Fruit fly (Drosophila melanogaster) whole organism, wandering third instar larva: ENCODE measurements around the gene CG15475.

ENCODE experiments used
- Abd-B ChIP-seq: fragments of >200 bp; optimal IDR thresholded peaks from 2 replicates; lab custom pipeline; 2017; ENCODE audit warnings: missing biosample characterization, missing genetic modification characterization
- CG32264 ChIP-seq: fragments of 200-800 bp; sonication (Bioruptor generic); optimal IDR thresholded peaks from 2 replicates; lab custom pipeline; 2016; ENCODE audit warnings: missing biosample characterization, missing genetic modification characterization
- CG9705 ChIP-seq: fragments of 200-800 bp; sonication (Bioruptor generic); optimal IDR thresholded peaks from 2 replicates; lab custom pipeline; 2018; ENCODE audit warnings: missing biosample characterization, mild to moderate bottlenecking, missing genetic modification characterization
- CrebA ChIP-seq: fragments of 200-800 bp; sonication (Bioruptor generic); optimal IDR thresholded peaks from 2 replicates; lab custom pipeline; 2016; ENCODE audit warnings: missing biosample characterization, mild to moderate bottlenecking, missing genetic modification characterization, borderline replicate concordance
- Dfd ChIP-seq: fragments of >200 bp; optimal IDR thresholded peaks from 2 replicates; lab custom pipeline; 2017; ENCODE audit warnings: missing biosample characterization, missing genetic modification characterization
- Dif ChIP-seq: fragments of 200-275, 200-300 bp; sonication (Bioruptor generic); optimal IDR thresholded peaks from 2 replicates; lab custom pipeline; 2018; ENCODE audit warnings: missing biosample characterization, missing genetic modification characterization; ENCODE audit not compliant: partially characterized antibody
- HLH106 ChIP-seq: fragments of 200-800 bp; optimal IDR thresholded peaks from 3 replicates; lab custom pipeline; 2019; ENCODE audit warnings: missing biosample characterization, mild to moderate bottlenecking, missing genetic modification characterization, moderate library complexity
- Hnf4 ChIP-seq: fragments of 200-800 bp; sonication (Bioruptor generic); optimal IDR thresholded peaks from 2 replicates; lab custom pipeline; 2016; ENCODE audit warnings: missing biosample characterization, mild to moderate bottlenecking, missing genetic modification characterization
- Hr78 ChIP-seq: fragments of >200 bp; optimal IDR thresholded peaks from 2 replicates; lab custom pipeline; 2017; ENCODE audit warnings: missing biosample characterization, missing genetic modification characterization
- Hr83 ChIP-seq: fragments of 200-300 bp; sonication (Bioruptor generic); optimal IDR thresholded peaks from 2 replicates; lab custom pipeline; 2016; ENCODE audit warnings: missing biosample characterization, mild to moderate bottlenecking, missing genetic modification characterization, moderate library complexity; ENCODE audit not compliant: poor library complexity, severe bottlenecking
- Jra ChIP-seq: sonication (Bioruptor generic); optimal IDR thresholded peaks from 2 replicates; lab custom pipeline; 2016; ENCODE audit warnings: missing biosample characterization, missing genetic modification characterization
- Mio ChIP-seq: sonication (Bioruptor generic); optimal IDR thresholded peaks from 2 replicates; lab custom pipeline; 2016; ENCODE audit warnings: missing biosample characterization, missing genetic modification characterization
- Myc ChIP-seq: fragments of >200 bp; optimal IDR thresholded peaks from 2 replicates; lab custom pipeline; 2017
- N ChIP-seq: fragments of >200 bp; optimal IDR thresholded peaks from 2 replicates; lab custom pipeline; 2018; ENCODE audit warnings: missing biosample characterization, missing external identifiers, missing genetic modification characterization
- Rel ChIP-seq, 2 experiments: fragments of 200-800 bp; sonication (Bioruptor generic) in 1 of 2; optimal IDR thresholded peaks; 2 replicates in 1 of 2; 3 replicates in 1 of 2; lab custom pipeline; 2016 to 2019; ENCODE audit warnings: mild to moderate bottlenecking in 2 of 2, missing biosample characterization in 2 of 2, missing genetic modification characterization in 2 of 2, moderate library complexity in 1 of 2
- Vsx2 ChIP-seq: fragments of 200-300, 225-300 bp; sonication (Bioruptor generic); optimal IDR thresholded peaks from 2 replicates; lab custom pipeline; 2018; ENCODE audit warnings: missing biosample characterization, missing genetic modification characterization; ENCODE audit not compliant: partially characterized antibody
- br ChIP-seq: fragments of 200-800 bp; sonication (Bioruptor generic); optimal IDR thresholded peaks from 2 replicates; lab custom pipeline; 2016; ENCODE audit warnings: missing biosample characterization, missing genetic modification characterization
- brk ChIP-seq: fragments of 200-800 bp; sonication (Bioruptor generic); optimal IDR thresholded peaks from 2 replicates; lab custom pipeline; 2016; ENCODE audit warnings: missing biosample characterization, mild to moderate bottlenecking, missing genetic modification characterization
- dmrt93B ChIP-seq: fragments of 200-800 bp; sonication (Bioruptor generic); optimal IDR thresholded peaks from 2 replicates; lab custom pipeline; 2018; ENCODE audit warnings: missing biosample characterization, mild to moderate bottlenecking, missing genetic modification characterization
- dsf ChIP-seq: sonication (Bioruptor generic); optimal IDR thresholded peaks from 2 replicates; lab custom pipeline; 2016; ENCODE audit warnings: missing biosample characterization, missing genetic modification characterization, borderline replicate concordance
- ey ChIP-seq: fragments of 200-800 bp; sonication (Bioruptor generic); optimal IDR thresholded peaks from 2 replicates; lab custom pipeline; 2016; ENCODE audit warnings: missing biosample characterization, missing genetic modification characterization
- foxo ChIP-seq, 2 experiments: fragments of 200-800 bp; sonication (Bioruptor generic); optimal IDR thresholded peaks; 2 replicates in 1 of 2; 3 replicates in 1 of 2; lab custom pipeline; 2016 to 2017; ENCODE audit warnings: missing biosample characterization in 2 of 2, missing genetic modification characterization in 2 of 2
- fru ChIP-seq: fragments of 200-800 bp; sonication (Bioruptor generic); optimal IDR thresholded peaks from 3 replicates; lab custom pipeline; 2016; ENCODE audit warnings: missing biosample characterization, mild to moderate bottlenecking, missing genetic modification characterization
- jim ChIP-seq: fragments of 175-275, 200-325 bp; sonication (Bioruptor generic); optimal IDR thresholded peaks from 2 replicates; lab custom pipeline; 2016; ENCODE audit warnings: missing biosample characterization, mild to moderate bottlenecking, missing genetic modification characterization
- lola ChIP-seq: fragments of >200 bp; optimal IDR thresholded peaks from 2 replicates; lab custom pipeline; 2017; ENCODE audit warnings: missing biosample characterization, missing genetic modification characterization
- pan ChIP-seq: fragments of >200 bp; optimal IDR thresholded peaks from 2 replicates; lab custom pipeline; 2017
- psq ChIP-seq: fragments of 200-800 bp; sonication (Bioruptor generic); optimal IDR thresholded peaks from 3 replicates; lab custom pipeline; 2017; ENCODE audit warnings: missing biosample characterization, mild to moderate bottlenecking, missing genetic modification characterization, moderate library complexity
- rgr ChIP-seq: fragments of 200-800 bp; sonication (Bioruptor generic); optimal IDR thresholded peaks from 3 replicates; lab custom pipeline; 2016; ENCODE audit warnings: missing biosample characterization, mild to moderate bottlenecking, missing genetic modification characterization
- sv ChIP-seq: fragments of 200-800 bp; sonication (Bioruptor generic); optimal IDR thresholded peaks from 3 replicates; lab custom pipeline; 2016; ENCODE audit warnings: missing biosample characterization, missing genetic modification characterization
- tai ChIP-seq: sonication (Bioruptor generic); optimal IDR thresholded peaks from 2 replicates; lab custom pipeline; 2016; ENCODE audit warnings: missing biosample characterization, missing genetic modification characterization

Gene CG15475

dm6 chr2L:20614222-20614621, at the start of gene CG15475:
Gene CG15475 (plus strand): TSS chr2L:20614522.
- TF ChIP-seq dmrt93B (GFP tag; lab: Kevin White, UChicago) (no peak), Jra (no peak), Myc (lab: Kevin White, UChicago) (no peak), Abd-B (no peak), brk (GFP tag; lab: Kevin White, UChicago) (no peak), lola (no peak), Vsx2 (GFP tag; lab: Kevin White, UChicago) (no peak), ey (GFP tag; lab: Kevin White, UChicago) (no peak), dsf (GFP tag; lab: Kevin White, UChicago) (no peak), Mio (no peak), Hnf4 (GFP tag; lab: Kevin White, UChicago) (no peak), Dfd (GFP tag; lab: Kevin White, UChicago) (no peak), N (no peak), psq (GFP tag; lab: Kevin White, UChicago) (no peak), Hr83 (GFP tag; lab: Kevin White, UChicago) (no peak), CG9705 (GFP tag; lab: Kevin White, UChicago) (no peak)
- TF ChIP-seq, all 38 proteins: peak for 0

- TF ChIP-seq jim (GFP tag; lab: Kevin White, UChicago) (no peak), rgr (GFP tag; lab: Kevin White, UChicago) (no peak), dmrt93B (GFP tag; lab: Kevin White, UChicago) (no peak)
- TF ChIP-seq, all 38 proteins: peak for 0
Observed at dm6 chr2L:20575939-20576338, 38.4 kb upstream of the CG15475 start.

- TF ChIP-seq sv (GFP tag; lab: Kevin White, UChicago), result no peak
- TF ChIP-seq CrebA (GFP tag; lab: Kevin White, UChicago), result no peak
- no peak for TF ChIP-seq rgr (GFP tag; lab: Kevin White, UChicago)
- no peak for TF ChIP-seq tai (GFP tag; lab: Kevin White, UChicago)
- TF ChIP-seq Dif, result no peak
- TF ChIP-seq CG9705 (GFP tag; lab: Kevin White, UChicago), result no peak
- TF ChIP-seq Abd-B, result no peak
- no peak for TF ChIP-seq foxo (GFP tag; optimal IDR thresholded peaks at IDR 0.05; lab: Kevin White, UChicago)
- no peak for TF ChIP-seq CG32264 (GFP tag; lab: Kevin White, UChicago)
- TF ChIP-seq fru, result no peak
- TF ChIP-seq ey (GFP tag; lab: Kevin White, UChicago), result no peak
- TF ChIP-seq dmrt93B (GFP tag; lab: Kevin White, UChicago), result no peak
- TF ChIP-seq Hr78 (GFP tag; lab: Kevin White, UChicago), result no peak
- TF ChIP-seq Rel (GFP tag; optimal IDR thresholded peaks at IDR 0.05; lab: Kevin White, UChicago), result no peak
- TF ChIP-seq Rel (tag; optimal IDR thresholded peaks at IDR 0.05; lab: Kevin White, UChicago), result no peak
- TF ChIP-seq psq (GFP tag; lab: Kevin White, UChicago), result no peak
- no peak for TF ChIP-seq Mio
- no peak for TF ChIP-seq Hr83 (GFP tag; lab: Kevin White, UChicago)
- no peak for TF ChIP-seq Jra
- no peak for TF ChIP-seq pan (lab: Kevin White, UChicago)
- no peak for TF ChIP-seq jim (GFP tag; lab: Kevin White, UChicago)
Observed at dm6 chr2L:20597744-20598143, 16.6 kb upstream of the CG15475 start.

dm6 chr2L:20601282-20601681, 13.0 kb upstream of the CG15475 start:
- TF ChIP-seq Dfd (GFP tag; lab: Kevin White, UChicago) (no peak), rgr (GFP tag; lab: Kevin White, UChicago) (no peak), br (GFP tag; lab: Kevin White, UChicago) (no peak), lola (no peak), Jra (no peak), HLH106 (tag; lab: Kevin White, UChicago) (no peak), psq (GFP tag; lab: Kevin White, UChicago) (no peak), CG32264 (GFP tag; lab: Kevin White, UChicago) (no peak), Hr83 (GFP tag; lab: Kevin White, UChicago) (no peak), Rel (GFP tag; optimal IDR thresholded peaks at IDR 0.05; lab: Kevin White, UChicago) (no peak), Rel (tag; optimal IDR thresholded peaks at IDR 0.05; lab: Kevin White, UChicago) (no peak), dsf (GFP tag; lab: Kevin White, UChicago) (no peak)
- TF ChIP-seq, all 38 proteins: peak for 0

dm6 chr2L:20604096-20604495, 10.2 kb upstream of the CG15475 start, which contains the start of gene CG31677:
Gene CG31677 (minus strand): TSS chr2L:20604196.
- no peak for TF ChIP-seq Hr78 (GFP tag; lab: Kevin White, UChicago)
